Fruit fly (Drosophila melanogaster) whole organism: Measurements from ENCODE around the gene Cyt-c1L.

Experiments used
- CG8478 ChIP-seq: fragments of >200 bp; optimal IDR thresholded peaks from 2 replicates; lab custom pipeline; 2018; ENCODE audit warnings: inconsistent platforms
- Dll ChIP-seq: fragments of >200 bp; optimal IDR thresholded peaks from 2 replicates; lab custom pipeline; 2017
- EcR ChIP-seq, 2 experiments: fragments of >200 bp; optimal IDR thresholded peaks; 2 replicates each; lab custom pipeline; 2017; ENCODE audit warnings: missing biosample characterization in 2 of 2, missing genetic modification characterization in 2 of 2, missing genetic modification reagents in 2 of 2
- pan ChIP-seq: fragments of >200 bp; optimal IDR thresholded peaks from 2 replicates; lab custom pipeline; 2017
- psq ChIP-seq: fragments of >200 bp; optimal IDR thresholded peaks from 2 replicates; lab custom pipeline; 2017
- usp ChIP-seq: fragments of >200 bp; optimal IDR thresholded peaks from 2 replicates; lab custom pipeline; 2017; ENCODE audit warnings: missing biosample characterization, missing genetic modification characterization, mixed read lengths

Gene Cyt-c1L

dm6 chr3R:29204033-29204432, at the start of gene Cyt-c1L:
Gene Cyt-c1L, minus strand, starts transcription at chr3R:29204133.
- no peak for TF ChIP-seq usp (GFP tag; lab: Kevin White, UChicago)
- no peak for TF ChIP-seq pan (lab: Kevin White, UChicago)
- no peak for TF ChIP-seq psq (lab: Kevin White, UChicago)
- TF ChIP-seq EcR (GFP tag; optimal IDR thresholded peaks at IDR 0.05; lab: Kevin White, UChicago): no peak
- TF ChIP-seq Dll (lab: Kevin White, UChicago): no peak
- no peak for TF ChIP-seq CG8478 (lab: Kevin White, UChicago)

dm6 chr3R:29251418-29251817, 47.5 kb upstream of the Cyt-c1L start:
- TF ChIP-seq pan (lab: Kevin White, UChicago): no peak
- TF ChIP-seq CG8478 (lab: Kevin White, UChicago): no peak
- no peak for TF ChIP-seq psq (lab: Kevin White, UChicago)
- no peak for TF ChIP-seq Dll (lab: Kevin White, UChicago)
- no peak for TF ChIP-seq EcR (GFP tag; optimal IDR thresholded peaks at IDR 0.05; lab: Kevin White, UChicago)
- TF ChIP-seq usp (GFP tag; lab: Kevin White, UChicago): no peak

DNA sequence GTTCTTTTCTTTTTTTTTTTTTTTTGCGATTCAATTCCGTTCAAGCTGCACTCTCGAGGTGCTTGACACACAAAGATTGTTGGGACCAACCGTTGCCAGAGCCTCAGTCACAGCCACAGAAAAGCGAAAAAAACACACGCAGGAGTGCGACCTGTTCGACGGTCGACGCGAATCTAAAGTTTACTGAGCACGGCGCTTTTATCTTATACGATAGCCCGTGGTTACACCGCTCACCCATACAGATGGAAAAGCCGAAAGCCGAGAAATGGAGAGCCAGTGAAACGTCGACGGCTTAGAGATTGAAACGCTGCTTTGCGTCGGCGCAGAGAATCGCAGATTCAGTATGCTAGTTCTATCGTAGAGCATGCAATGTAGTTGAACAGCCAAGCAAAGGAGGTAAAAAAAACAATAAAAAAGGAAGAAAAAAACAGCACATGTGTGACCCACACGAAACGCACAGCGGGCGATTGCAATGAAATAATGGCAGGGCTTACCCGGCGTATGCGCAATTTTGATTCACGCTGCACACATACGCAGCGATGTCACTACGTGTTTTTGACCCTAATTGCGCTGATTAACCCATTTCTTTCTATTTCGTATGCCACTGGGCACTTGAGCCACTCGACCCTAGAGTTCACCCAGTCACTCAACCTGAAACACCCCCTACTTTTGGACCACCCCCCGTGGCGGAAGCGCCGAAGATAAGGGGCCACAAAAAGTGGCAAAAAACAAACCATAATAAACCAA, 46.5 kb upstream of the Cyt-c1L start, which contains the start of gene SP1029:
Gene SP1029 (minus strand): TSS at position 180 of the 747 bp plus-strand sequence.
- TF ChIP-seq usp (GFP tag; lab: Kevin White, UChicago) (no peak), EcR (GFP tag; optimal IDR thresholded peaks at IDR 0.05; lab: Kevin White, UChicago) (peak in 1 of 2 experiments; percentile 37), Dll (lab: Kevin White, UChicago) (no peak), CG8478 (lab: Kevin White, UChicago) (no peak)

dm6 chr3R:29244727-29245126, 40.8 kb upstream of the Cyt-c1L start, which contains the start of gene CG31445:
Gene CG31445, minus strand, starts transcription at chr3R:29244827.
- TF ChIP-seq EcR (GFP tag; optimal IDR thresholded peaks at IDR 0.05; lab: Kevin White, UChicago) (no peak), psq (lab: Kevin White, UChicago) (no peak), pan (lab: Kevin White, UChicago) (no peak), usp (GFP tag; lab: Kevin White, UChicago) (no peak), CG8478 (lab: Kevin White, UChicago) (no peak), Dll (lab: Kevin White, UChicago) (no peak)

- no peak for TF ChIP-seq usp (GFP tag; lab: Kevin White, UChicago)
- TF ChIP-seq CG8478 (lab: Kevin White, UChicago): no peak
- TF ChIP-seq Dll (lab: Kevin White, UChicago): no peak
- no peak for TF ChIP-seq psq (lab: Kevin White, UChicago)
- no peak for TF ChIP-seq pan (lab: Kevin White, UChicago)
- TF ChIP-seq EcR (GFP tag; optimal IDR thresholded peaks at IDR 0.05; lab: Kevin White, UChicago): no peak
Measured at dm6 chr3R:29238623-29239022, 34.7 kb upstream of the Cyt-c1L start, which contains the start of gene CG11951. Gene CG11951, minus strand, starts transcription at chr3R:29238723.

DNA sequence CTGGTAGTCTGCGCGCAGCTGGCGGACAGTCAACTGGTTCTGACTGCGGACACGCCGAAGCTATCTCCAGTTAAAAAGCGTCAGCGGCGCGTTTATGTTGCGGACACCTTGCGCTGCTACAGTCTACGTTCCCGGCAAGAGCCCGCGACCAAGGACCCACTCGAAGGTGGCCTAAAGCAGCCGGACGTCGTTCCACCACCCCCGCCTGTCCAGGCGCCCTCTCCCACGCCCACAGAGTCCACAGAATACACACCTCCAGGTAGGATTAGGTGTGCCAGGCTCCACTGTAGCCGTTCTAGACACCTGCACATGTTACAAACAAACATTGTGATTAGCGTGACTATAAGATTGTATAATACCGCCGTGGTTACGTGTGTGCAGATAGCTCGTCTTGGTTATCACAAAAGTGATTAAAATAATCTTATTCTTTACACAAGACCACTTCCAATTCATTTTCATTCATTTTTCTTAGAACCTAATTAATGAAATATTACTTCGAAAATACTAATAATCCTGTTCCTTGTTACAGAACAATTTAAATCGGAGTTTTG, 26.7 kb upstream of the Cyt-c1L start:
- no peak for TF ChIP-seq CG8478 (lab: Kevin White, UChicago)
- no peak for TF ChIP-seq EcR (GFP tag; optimal IDR thresholded peaks at IDR 0.05; lab: Kevin White, UChicago)
- TF ChIP-seq pan (lab: Kevin White, UChicago): no peak
- TF ChIP-seq usp (GFP tag; lab: Kevin White, UChicago): no peak
- TF ChIP-seq Dll (lab: Kevin White, UChicago): no peak
- TF ChIP-seq psq (lab: Kevin White, UChicago): no peak

- TF ChIP-seq Dll (lab: Kevin White, UChicago): no peak
- TF ChIP-seq pan (lab: Kevin White, UChicago): no peak
- TF ChIP-seq psq (lab: Kevin White, UChicago): no peak
- TF ChIP-seq usp (GFP tag; lab: Kevin White, UChicago): no peak
- TF ChIP-seq CG8478 (lab: Kevin White, UChicago): no peak
- TF ChIP-seq EcR (GFP tag; optimal IDR thresholded peaks at IDR 0.05; lab: Kevin White, UChicago): no peak
Measured at dm6 chr3R:29229958-29230357, 26.0 kb upstream of the Cyt-c1L start.

DNA sequence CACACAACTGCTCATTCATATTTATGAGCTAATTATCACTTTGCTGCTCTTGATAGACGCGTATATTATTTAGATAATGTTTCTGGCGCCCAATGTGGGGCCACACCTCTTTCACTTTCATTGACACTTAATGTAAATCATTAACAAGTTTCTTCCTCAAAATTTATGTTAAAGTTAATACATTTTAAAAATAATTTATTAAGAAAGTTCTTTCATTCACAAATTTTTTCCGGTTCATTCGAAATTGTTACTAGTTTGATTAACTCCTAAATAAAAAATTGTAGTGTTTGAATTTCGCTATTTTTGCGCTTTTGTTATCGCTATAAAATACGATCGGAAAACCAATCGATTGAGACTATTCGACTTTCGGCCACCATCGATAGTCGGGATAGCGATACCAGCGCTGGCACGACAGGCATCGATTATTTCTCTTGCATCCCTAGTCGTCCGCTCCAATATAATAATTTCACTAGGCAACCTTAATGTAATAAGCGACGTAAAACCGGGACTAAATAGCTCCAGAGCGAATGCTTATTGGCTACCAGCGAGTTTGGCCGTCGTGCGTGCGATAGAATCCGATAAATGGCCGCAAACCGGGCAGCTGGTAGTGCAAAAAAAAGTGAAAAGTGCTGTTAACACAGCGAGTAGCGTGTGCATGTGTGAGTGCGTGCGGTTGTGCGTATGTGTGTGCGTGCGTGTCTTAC, 25.0 kb upstream of the Cyt-c1L start, which contains the start of gene Usp1:
Gene Usp1 (plus strand): TSS at position 417 of the 704 bp plus-strand sequence.
- peak; percentile 9 for TF ChIP-seq pan (lab: Kevin White, UChicago)
- TF ChIP-seq usp (GFP tag; lab: Kevin White, UChicago): no peak
- no peak for TF ChIP-seq psq (lab: Kevin White, UChicago)

dm6 chr3R:29227675-29228211, 23.8 kb upstream of the Cyt-c1L start, which contains the start of gene CG14507:
Gene CG14507, minus strand, starts transcription at chr3R:29227725.
- TF ChIP-seq Dll (lab: Kevin White, UChicago): no peak
- TF ChIP-seq CG8478 (lab: Kevin White, UChicago): no peak
- no peak for TF ChIP-seq EcR (GFP tag; optimal IDR thresholded peaks at IDR 0.05; lab: Kevin White, UChicago)
- no peak for TF ChIP-seq psq (lab: Kevin White, UChicago)
- no peak for TF ChIP-seq usp (GFP tag; lab: Kevin White, UChicago)
- no peak for TF ChIP-seq pan (lab: Kevin White, UChicago)
